Worm (Caenorhabditis elegans) whole organism, young adult: Measurements from ENCODE around the gene mihp-2.

ENCODE experiments used
- D2030.7 ChIP-seq: fragments of 200-800 bp; sonication (Bioruptor generic); IDR thresholded peaks from 2 replicates; pipeline ENCODE4 v1.3.6; 2022; ENCODE audit warnings: missing genetic modification reagents, missing genetic modification characterization, missing compliant biosample characterization
- F10E7.11 ChIP-seq: sonication (generic microtip); optimal IDR thresholded peaks from 2 replicates; lab custom pipeline; 2017; ENCODE audit warnings: mild to moderate bottlenecking, missing genetic modification characterization, moderate library complexity, missing compliant biosample characterization
- F22D6.2 ChIP-seq: sonication (generic microtip); optimal IDR thresholded peaks from 2 replicates; lab custom pipeline; 2016; ENCODE audit warnings: mild to moderate bottlenecking, missing genetic modification characterization, missing compliant biosample characterization
- F23B12.7 ChIP-seq: sonication (generic microtip); optimal IDR thresholded peaks from 2 replicates; lab custom pipeline; 2017; ENCODE audit warnings: missing genetic modification characterization, mild to moderate bottlenecking, missing compliant biosample characterization, antibody characterized with exemption, moderate library complexity; ENCODE audit not compliant: insufficient read depth
- F37B4.10 ChIP-seq: fragments of 200-800 bp; sonication (Bioruptor generic); IDR thresholded peaks from 2 replicates; pipeline ENCODE4 v1.3.6; 2022; ENCODE audit warnings: missing genetic modification characterization, missing compliant biosample characterization
- F57C9.4 ChIP-seq: sonication (generic microtip); optimal IDR thresholded peaks from 2 replicates; lab custom pipeline; 2017; ENCODE audit warnings: mild to moderate bottlenecking, missing genetic modification characterization, missing compliant biosample characterization
- K11D2.4 ChIP-seq: fragments of 200-800 bp; sonication (Bioruptor generic); IDR thresholded peaks from 2 replicates; pipeline ENCODE4 v1.3.6; 2022; ENCODE audit warnings: missing genetic modification reagents, missing genetic modification characterization, missing compliant biosample characterization
- Y53F4B.3 ChIP-seq: fragments of 200-800 bp; sonication (Bioruptor generic); IDR thresholded peaks from 2 replicates; pipeline ENCODE4 v1.3.6; 2022; ENCODE audit warnings: missing genetic modification reagents, missing genetic modification characterization, missing compliant biosample characterization
- Y79H2A.3 ChIP-seq: fragments of 200-800 bp; sonication (Bioruptor generic); conservative IDR thresholded peaks from 2 replicates; pipeline ENCODE4 v1.3.6; 2022; ENCODE audit warnings: missing genetic modification reagents, missing genetic modification characterization, missing compliant biosample characterization
- atf-7 ChIP-seq: sonication (generic microtip); optimal IDR thresholded peaks from 2 replicates; lab custom pipeline; 2017; ENCODE audit warnings: mild to moderate bottlenecking, missing genetic modification characterization, missing compliant biosample characterization
- attf-3 ChIP-seq: fragments of 200-800 bp; sonication (Bioruptor generic); conservative IDR thresholded peaks from 2 replicates; pipeline ENCODE4 v1.3.6; 2022; ENCODE audit warnings: missing genetic modification reagents, missing genetic modification characterization, missing compliant biosample characterization
- attf-5 ChIP-seq: fragments of 200-800 bp; sonication (Bioruptor generic); optimal IDR thresholded peaks from 2 replicates; lab custom pipeline; 2018; ENCODE audit warnings: mild to moderate bottlenecking, missing genetic modification characterization, missing compliant biosample characterization
- attf-6 ChIP-seq: fragments of 200-800 bp; sonication (Bioruptor generic); IDR thresholded peaks from 2 replicates; pipeline ENCODE4 v1.3.6; 2022; ENCODE audit warnings: missing genetic modification reagents, missing genetic modification characterization, missing compliant biosample characterization
- bed-1 ChIP-seq: fragments of 200-800 bp; sonication (Bioruptor generic); IDR thresholded peaks from 2 replicates; pipeline ENCODE4 v1.3.6; 2022; ENCODE audit warnings: missing genetic modification reagents, missing genetic modification characterization, missing compliant biosample characterization
- cebp-1 ChIP-seq, 2 experiments: fragments of 200-800 bp in 1 of 2; sonication (Bioruptor generic) in 1 of 2; sonication (generic microtip) in 1 of 2; IDR thresholded peaks in 1 of 2; optimal IDR thresholded peaks in 1 of 2; 2 replicates each; pipeline versions ENCODE4 v1.3.6 to Lab custom; 2017 to 2022; ENCODE audit warnings: missing compliant biosample characterization in 2 of 2, missing genetic modification characterization in 2 of 2, mild to moderate bottlenecking in 1 of 2, missing genetic modification reagents in 1 of 2, moderate library complexity in 1 of 2
- ceh-40 ChIP-seq: fragments of 200-800 bp; sonication (Bioruptor generic); IDR thresholded peaks from 2 replicates; pipeline ENCODE4 v1.3.6; 2022; ENCODE audit warnings: missing genetic modification characterization, missing compliant biosample characterization
- dox-1 ChIP-seq: fragments of 200-800 bp; sonication (Bioruptor generic); IDR thresholded peaks from 2 replicates; pipeline ENCODE4 v1.3.6; 2022; ENCODE audit warnings: missing genetic modification reagents, missing genetic modification characterization, missing compliant biosample characterization
- efl-1 ChIP-seq: fragments of 150-350 bp; optimal IDR thresholded peaks from 2 replicates; lab custom pipeline; 2014; ENCODE audit warnings: missing biosample characterization, missing genetic modification reagents, missing genetic modification characterization
- egl-44 ChIP-seq: fragments of 200-800 bp; sonication (Bioruptor generic); IDR thresholded peaks from 2 replicates; pipeline ENCODE4 v1.3.6; 2022; ENCODE audit warnings: missing genetic modification reagents, missing genetic modification characterization, missing compliant biosample characterization
- egrh-3 ChIP-seq: fragments of 200-800 bp; sonication (Bioruptor generic); IDR thresholded peaks from 2 replicates; pipeline ENCODE4 v1.3.6; 2022; ENCODE audit warnings: missing genetic modification reagents, missing genetic modification characterization, missing compliant biosample characterization
- him-1 ChIP-seq: sonication (generic microtip); optimal IDR thresholded peaks from 2 replicates; lab custom pipeline; 2016; ENCODE audit warnings: missing genotype, missing genetic modification reagents, missing genetic modification characterization, missing compliant biosample characterization
- hlh-12 ChIP-seq: sonication (generic microtip); optimal IDR thresholded peaks from 2 replicates; lab custom pipeline; 2016; ENCODE audit warnings: missing genetic modification characterization, missing compliant biosample characterization
- hmg-1.2 ChIP-seq: fragments of 200-800 bp; sonication (Bioruptor generic); IDR thresholded peaks from 2 replicates; pipeline ENCODE4 v1.3.6; 2022; ENCODE audit warnings: missing genetic modification reagents, missing genetic modification characterization, missing compliant biosample characterization
- lir-1 ChIP-seq: fragments of 200-800 bp; sonication (Bioruptor generic); conservative IDR thresholded peaks from 2 replicates; pipeline ENCODE4 v1.3.6; 2022; ENCODE audit warnings: missing genetic modification reagents, missing genetic modification characterization, missing compliant biosample characterization
- madf-6 ChIP-seq: fragments of 200-800 bp; sonication (Bioruptor generic); IDR thresholded peaks from 2 replicates; pipeline ENCODE4 v1.3.6; 2022; ENCODE audit warnings: missing genetic modification reagents, missing genetic modification characterization, missing compliant biosample characterization
- nfya-2 ChIP-seq: fragments of 200-800 bp; sonication (Bioruptor generic); IDR thresholded peaks from 2 replicates; pipeline ENCODE4 v1.3.6; 2022; ENCODE audit warnings: missing genetic modification reagents, missing genetic modification characterization, missing compliant biosample characterization
- nhr-80 ChIP-seq: sonication (generic microtip); optimal IDR thresholded peaks from 2 replicates; lab custom pipeline; 2016; ENCODE audit warnings: missing genetic modification characterization, missing compliant biosample characterization
- pha-4 ChIP-seq: fragments of 150-350 bp; sonication (generic microtip); optimal IDR thresholded peaks from 2 replicates; lab custom pipeline; 2014; ENCODE audit warnings: missing biosample characterization, missing genetic modification reagents, missing genetic modification characterization
- rcor-1 ChIP-seq: fragments of 200-800 bp; sonication (Bioruptor generic); IDR thresholded peaks from 2 replicates; pipeline ENCODE4 v1.3.6; 2022; ENCODE audit warnings: missing genetic modification reagents, missing genetic modification characterization, missing compliant biosample characterization
- snpc-3.4 ChIP-seq: sonication (generic microtip); optimal IDR thresholded peaks from 2 replicates; lab custom pipeline; 2017; ENCODE audit warnings: missing genetic modification characterization, mild to moderate bottlenecking, missing compliant biosample characterization, antibody characterized with exemption, moderate library complexity, missing genotype, missing genetic modification reagents
- snpc-4 ChIP-seq, 5 experiments: fragments of 150-350 bp in 1 of 5; sonication (generic microtip) in 4 of 5; optimal IDR thresholded peaks; 2 replicates each; lab custom pipeline; 2014 to 2018; ENCODE audit warnings: missing genetic modification characterization in 5 of 5, missing biosample characterization in 3 of 5, antibody characterized with exemption in 2 of 5, mild to moderate bottlenecking in 2 of 5, missing compliant biosample characterization in 2 of 5, missing genotype in 2 of 5, moderate library complexity in 2 of 5, missing genetic modification reagents in 1 of 5
- sptf-2 ChIP-seq: fragments of 200-800 bp; sonication (Bioruptor generic); optimal IDR thresholded peaks from 2 replicates; lab custom pipeline; 2018; ENCODE audit warnings: mild to moderate bottlenecking, missing genetic modification characterization, missing compliant biosample characterization
- tbx-9 ChIP-seq: sonication (generic microtip); optimal IDR thresholded peaks from 2 replicates; lab custom pipeline; 2016; ENCODE audit warnings: borderline replicate concordance, missing genetic modification characterization, inconsistent platforms, missing compliant biosample characterization
- unc-130 ChIP-seq: sonication (generic microtip); optimal IDR thresholded peaks from 2 replicates; lab custom pipeline; 2016; ENCODE audit warnings: missing genetic modification reagents, missing genetic modification characterization, missing compliant biosample characterization
- zim-3 ChIP-seq: sonication (generic microtip); optimal IDR thresholded peaks from 2 replicates; lab custom pipeline; 2017; ENCODE audit warnings: mild to moderate bottlenecking, missing genetic modification characterization, moderate library complexity, missing compliant biosample characterization
- ztf-25 ChIP-seq: fragments of 200-800 bp; sonication (Bioruptor generic); IDR thresholded peaks from 2 replicates; pipeline ENCODE4 v1.3.6; 2022; ENCODE audit warnings: missing genetic modification reagents, missing genetic modification characterization, missing compliant biosample characterization
- ztf-28 ChIP-seq: fragments of 200-800 bp; sonication (Bioruptor generic); IDR thresholded peaks from 2 replicates; pipeline ENCODE4 v1.3.6; 2022; ENCODE audit warnings: missing genetic modification reagents, missing genetic modification characterization, missing compliant biosample characterization

The mihp-2 gene

DNA sequence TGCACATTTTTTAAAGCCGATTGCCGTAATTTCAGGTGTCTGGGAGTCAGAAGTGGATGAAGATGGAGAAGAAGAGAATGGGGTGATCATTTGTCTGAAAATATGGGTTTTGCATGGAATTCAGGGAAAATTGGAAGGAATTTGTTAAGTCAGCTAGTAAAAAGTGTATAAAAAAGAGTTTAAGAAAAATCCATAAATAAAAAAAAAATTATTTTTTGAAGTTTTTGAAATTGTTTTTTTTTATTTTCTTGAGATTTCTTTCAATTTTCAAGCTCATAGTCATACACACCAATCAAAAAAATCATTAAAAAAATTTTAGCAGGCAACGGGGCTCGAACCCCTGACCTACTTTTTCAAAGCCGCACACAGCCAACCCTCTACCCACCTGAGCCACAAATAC lies 3.1 kb upstream of the mihp-2 start, which contains the start of gene nhr-243:
TSS of gene nhr-243 (minus strand) at position 101 of the 400 bp plus-strand sequence.
- TF ChIP-seq bed-1 (GFP tag; lab: Robert Waterston, UW): no peak
- no peak for TF ChIP-seq ztf-28
- TF ChIP-seq ceh-40: no peak
- no peak for TF ChIP-seq atf-7 (tag; lab: Kevin White, UChicago)
- no peak for TF ChIP-seq egrh-3
- TF ChIP-seq efl-1 (GFP tag; lab: Kevin White, UChicago): no peak
- no peak for TF ChIP-seq egl-44 (GFP tag; lab: Robert Waterston, UW)
- TF ChIP-seq F22D6.2: no peak
- no peak for TF ChIP-seq snpc-3.4
- no peak for TF ChIP-seq lir-1
- TF ChIP-seq tbx-9 (tag; lab: Kevin White, UChicago): no peak
- TF ChIP-seq, all 124 proteins: peak for 0

DNA sequence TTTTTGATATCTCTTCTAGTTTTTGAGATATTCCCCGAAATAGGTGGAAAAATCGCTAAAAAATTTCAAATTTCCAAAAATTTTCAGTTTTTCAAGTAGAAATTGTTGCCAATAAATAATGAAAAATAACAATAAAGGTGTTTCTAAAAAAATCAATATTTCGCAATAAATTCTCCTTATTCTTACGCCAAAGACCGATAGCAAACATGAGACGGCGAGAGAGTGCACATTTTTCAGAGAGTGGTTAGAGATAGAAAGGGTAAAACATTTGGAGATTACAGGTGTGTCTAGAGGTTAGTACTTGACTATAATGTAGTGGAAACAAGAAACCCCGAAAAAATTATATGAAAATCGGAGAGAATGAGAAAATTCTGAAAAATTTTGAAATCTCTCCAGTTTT lies 2.0 kb upstream of the mihp-2 start:
- no peak for TF ChIP-seq Y79H2A.3 (GFP tag; lab: Robert Waterston, UW)
- no peak for TF ChIP-seq ztf-28
- no peak for TF ChIP-seq attf-6 (GFP tag; lab: Robert Waterston, UW)
- peak; percentile 1 for TF ChIP-seq attf-5
- peak; percentile 6 for TF ChIP-seq nhr-80 (tag; lab: Kevin White, UChicago)
- TF ChIP-seq nfya-2: no peak
- peak; percentile 71; the same call in 1 of the 2 replicates for TF ChIP-seq hmg-1.2
- TF ChIP-seq rcor-1 (GFP tag; lab: Robert Waterston, UW): no peak
- TF ChIP-seq K11D2.4 (GFP tag; lab: Robert Waterston, UW): no peak
- no peak for TF ChIP-seq Y53F4B.3 (GFP tag; lab: Robert Waterston, UW)
- TF ChIP-seq madf-6 (GFP tag; lab: Robert Waterston, UW): no peak
- TF ChIP-seq F37B4.10 (GFP tag; lab: Robert Waterston, UW): no peak
- TF ChIP-seq D2030.7 (GFP tag; lab: Robert Waterston, UW): no peak
- peak; percentile 90 for TF ChIP-seq cebp-1 (GFP tag; IDR thresholded peaks at IDR 0.05; lab: Robert Waterston, UW)
- peak; percentile 98 for TF ChIP-seq cebp-1 (tag; optimal IDR thresholded peaks at IDR 0.05; lab: Kevin White, UChicago)
- no peak for TF ChIP-seq ztf-25 (GFP tag; lab: Robert Waterston, UW)

DNA sequence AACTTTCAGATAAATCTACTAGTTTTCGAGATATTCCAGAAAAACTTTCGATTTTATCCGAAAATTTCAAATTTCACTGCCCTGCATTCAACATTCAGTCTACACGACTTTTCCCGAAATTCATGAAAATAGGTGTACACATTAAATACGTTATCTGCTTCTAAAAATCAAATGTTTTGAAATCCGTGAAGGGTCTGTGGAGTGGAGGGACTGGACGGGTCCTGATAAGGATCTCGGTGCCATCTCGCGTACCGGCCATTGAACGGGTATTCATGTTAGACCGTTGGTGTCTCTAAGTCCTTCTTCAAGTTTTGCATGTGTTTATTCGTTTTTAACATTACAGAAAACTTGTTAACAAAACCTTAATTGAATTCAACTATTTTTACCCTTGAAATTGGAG lies 3.9 kb downstream of the mihp-2 start:
- no peak for TF ChIP-seq F10E7.11 (tag; lab: Kevin White, UChicago)
- TF ChIP-seq unc-130: no peak
- TF ChIP-seq pha-4 (tag; lab: Kevin White, UChicago): no peak
- TF ChIP-seq snpc-4 (GFP tag; optimal IDR thresholded peaks at IDR 0.05; lab: Kevin White, UChicago): no peak
- TF ChIP-seq snpc-4 (tag; optimal IDR thresholded peaks at IDR 0.05; lab: Kevin White, UChicago): no peak
- TF ChIP-seq dox-1 (GFP tag; lab: Robert Waterston, UW): no peak
- no peak for TF ChIP-seq sptf-2 (GFP tag; lab: Kevin White, UChicago)

DNA sequence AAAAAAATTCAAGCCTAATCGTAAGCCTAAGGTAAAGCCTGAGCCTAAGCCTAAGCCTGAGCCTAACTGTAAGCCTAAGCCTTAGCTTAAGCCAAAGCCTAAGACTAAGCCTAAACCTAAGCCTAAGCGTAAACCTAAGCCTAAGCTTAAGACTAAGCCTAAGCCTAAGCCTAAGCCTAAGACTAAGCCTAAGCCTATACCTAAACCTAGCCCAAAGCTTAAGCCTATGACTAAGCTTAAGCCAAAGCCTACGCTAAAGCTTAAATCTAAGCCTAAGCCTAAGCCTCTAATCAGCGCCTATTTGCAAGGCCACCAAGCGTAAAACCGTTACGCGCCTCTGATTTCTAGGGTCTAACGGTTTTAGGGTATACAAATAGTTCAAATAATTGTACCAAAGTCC lies 6.1 kb downstream of the mihp-2 start:
- no peak for TF ChIP-seq F23B12.7 (tag; lab: Kevin White, UChicago)
- TF ChIP-seq zim-3: no peak
- TF ChIP-seq hlh-12: no peak
- TF ChIP-seq F57C9.4 (tag; lab: Kevin White, UChicago): no peak
- TF ChIP-seq attf-3 (GFP tag; lab: Robert Waterston, UW): no peak
- TF ChIP-seq him-1: no peak
